Fruit fly (Drosophila melanogaster) whole organism, embryonic: Measurements from ENCODE around the gene CG8837.
A peak's percentile ranks its signal among the peaks of the same experiment; 100 is the strongest.

Experiments
- CG10543 ChIP-seq: fragments of 200-800 bp; sonication (Bioruptor generic); optimal IDR thresholded peaks from 3 replicates; lab custom pipeline; 2017; ENCODE audit warnings: missing biosample characterization, mild to moderate bottlenecking, missing genetic modification characterization, moderate library complexity
- CG12744 ChIP-seq: fragments of 200-800 bp; sonication (Bioruptor generic); optimal IDR thresholded peaks from 2 replicates; lab custom pipeline; 2016; ENCODE audit warnings: missing biosample characterization, missing genetic modification characterization
- CG15269 ChIP-seq: fragments of 200-800 bp; sonication (Bioruptor generic); optimal IDR thresholded peaks from 2 replicates; lab custom pipeline; 2018; ENCODE audit warnings: missing biosample characterization, mild to moderate bottlenecking, missing genetic modification characterization, moderate library complexity
- CG15696 ChIP-seq: fragments of 200-800 bp; sonication (Bioruptor generic); optimal IDR thresholded peaks from 2 replicates; lab custom pipeline; 2019; ENCODE audit warnings: missing biosample characterization, mild to moderate bottlenecking, missing genetic modification characterization, moderate library complexity
- CG1603 ChIP-seq: fragments of 200-800 bp; sonication (Bioruptor generic); optimal IDR thresholded peaks from 2 replicates; lab custom pipeline; 2019; ENCODE audit warnings: missing biosample characterization, mild to moderate bottlenecking, missing genetic modification characterization, moderate library complexity
- CG16815 ChIP-seq: fragments of 200-800 bp; sonication (Bioruptor generic); optimal IDR thresholded peaks from 3 replicates; lab custom pipeline; 2017; ENCODE audit warnings: missing biosample characterization, mild to moderate bottlenecking, missing genetic modification characterization
- CG16863 ChIP-seq: fragments of 200-800 bp; sonication (Bioruptor generic); optimal IDR thresholded peaks from 3 replicates; lab custom pipeline; 2016; ENCODE audit warnings: missing biosample characterization, missing genetic modification characterization
- CG3163 ChIP-seq: fragments of 200-800 bp; sonication (Bioruptor generic); optimal IDR thresholded peaks from 3 replicates; lab custom pipeline; 2016; ENCODE audit warnings: missing biosample characterization, missing genetic modification characterization
- CG4360 ChIP-seq: fragments of 200-800 bp; sonication (Bioruptor generic); IDR thresholded peaks from 2 replicates; pipeline ENCODE4 v1.3.6; 2022; ENCODE audit warnings: missing biosample characterization, missing genetic modification characterization
- CG4404 ChIP-seq: fragments of 200-800 bp; sonication (Bioruptor generic); IDR thresholded peaks from 2 replicates; pipeline ENCODE4 v1.3.6; 2022; ENCODE audit warnings: missing biosample characterization, missing genetic modification characterization
- CG4707 ChIP-seq: fragments of 200-800 bp; sonication (Bioruptor generic); optimal IDR thresholded peaks from 2 replicates; lab custom pipeline; 2018; ENCODE audit warnings: missing biosample characterization, mild to moderate bottlenecking, missing genetic modification characterization, moderate library complexity
- CG4854 ChIP-seq: fragments of 200-800 bp; sonication (Bioruptor generic); optimal IDR thresholded peaks from 2 replicates; lab custom pipeline; 2016; ENCODE audit warnings: missing biosample characterization, missing genetic modification characterization, inconsistent platforms
- CG5953 ChIP-seq: fragments of 200-800 bp; sonication (Bioruptor generic); IDR thresholded peaks from 2 replicates; pipeline ENCODE4 v1.3.6; 2022; ENCODE audit warnings: missing biosample characterization, missing genetic modification characterization
- CG6272 ChIP-seq: fragments of 200-800 bp; sonication (Bioruptor generic); IDR thresholded peaks from 2 replicates; pipeline ENCODE4 v1.3.6; 2022; ENCODE audit warnings: missing biosample characterization, missing genetic modification characterization
- CG6683 ChIP-seq: fragments of 200-800 bp; sonication (Bioruptor generic); optimal IDR thresholded peaks from 2 replicates; lab custom pipeline; 2017; ENCODE audit warnings: missing biosample characterization, mild to moderate bottlenecking, missing genetic modification characterization, missing genetic modification reagents
- CG6854 ChIP-seq: fragments of 200-800 bp; sonication (Bioruptor generic); optimal IDR thresholded peaks from 3 replicates; lab custom pipeline; 2017; ENCODE audit warnings: missing biosample characterization, mild to moderate bottlenecking, missing genetic modification characterization
- CG7556 ChIP-seq: fragments of 200-800 bp; sonication (Bioruptor generic); optimal IDR thresholded peaks from 2 replicates; lab custom pipeline; 2017; ENCODE audit warnings: missing biosample characterization, mild to moderate bottlenecking, missing genetic modification characterization
- CG9797 ChIP-seq: fragments of 200-800 bp; sonication (Bioruptor generic); optimal IDR thresholded peaks from 3 replicates; lab custom pipeline; 2018; ENCODE audit warnings: missing biosample characterization, mild to moderate bottlenecking, missing genetic modification characterization
- CTCF ChIP-seq: fragments of 200-800 bp; sonication (Bioruptor generic); optimal IDR thresholded peaks from 2 replicates; lab custom pipeline; 2017; ENCODE audit warnings: missing biosample characterization, mild to moderate bottlenecking, missing genetic modification characterization, moderate library complexity
- Dfd ChIP-seq, 2 experiments: fragments of >200 bp; optimal IDR thresholded peaks; 2 replicates each; lab custom pipeline; 2017; ENCODE audit warnings: missing biosample characterization in 2 of 2, missing genetic modification characterization in 2 of 2
- Fer1 ChIP-seq: fragments of 200-800 bp; sonication (Bioruptor generic); optimal IDR thresholded peaks from 2 replicates; lab custom pipeline; 2017; ENCODE audit warnings: missing biosample characterization, mild to moderate bottlenecking, missing genetic modification characterization
- Fer2 ChIP-seq: fragments of 200-800 bp; sonication (Bioruptor generic); optimal IDR thresholded peaks from 2 replicates; lab custom pipeline; 2018; ENCODE audit warnings: missing biosample characterization, mild to moderate bottlenecking, missing genetic modification characterization, moderate library complexity
- GATAe ChIP-seq: fragments of 200-800 bp; sonication (Bioruptor generic); conservative IDR thresholded peaks from 2 replicates; pipeline ENCODE4 v1.3.6; 2022; ENCODE audit warnings: missing biosample characterization, missing genetic modification characterization
- Gsc ChIP-seq: fragments of 200-800 bp; sonication (Bioruptor generic); IDR thresholded peaks from 2 replicates; pipeline ENCODE4 v1.3.6; 2022; ENCODE audit warnings: missing biosample characterization, missing genetic modification characterization
- HmgD ChIP-seq: fragments of 200-800 bp; sonication (Bioruptor generic); optimal IDR thresholded peaks from 3 replicates; lab custom pipeline; 2016; ENCODE audit warnings: missing biosample characterization, missing genetic modification characterization
- Kr ChIP-seq: fragments of 200-800 bp; sonication (Bioruptor generic); optimal IDR thresholded peaks from 2 replicates; lab custom pipeline; 2017; ENCODE audit warnings: missing biosample characterization, mild to moderate bottlenecking, missing genetic modification characterization
- MBD-R2 ChIP-seq: fragments of 200-800 bp; sonication (Bioruptor generic); IDR thresholded peaks from 2 replicates; pipeline ENCODE4 v1.3.6; 2022; ENCODE audit warnings: missing biosample characterization, missing genetic modification characterization
- MTF-1 ChIP-seq: fragments of 200-800 bp; sonication (Bioruptor generic); optimal IDR thresholded peaks from 2 replicates; lab custom pipeline; 2018; ENCODE audit warnings: missing biosample characterization, mild to moderate bottlenecking, missing genetic modification characterization, borderline replicate concordance
- Meics ChIP-seq: fragments of 200-800 bp; sonication (Bioruptor generic); optimal IDR thresholded peaks from 2 replicates; lab custom pipeline; 2017; ENCODE audit warnings: missing biosample characterization, mild to moderate bottlenecking, missing genetic modification characterization
- Side ChIP-seq: fragments of 200-800 bp; sonication (Bioruptor generic); optimal IDR thresholded peaks from 2 replicates; lab custom pipeline; 2016; ENCODE audit warnings: missing biosample characterization, missing genetic modification characterization
- ab ChIP-seq: fragments of 200-800 bp; sonication (Bioruptor generic); optimal IDR thresholded peaks from 2 replicates; lab custom pipeline; 2016; ENCODE audit warnings: missing biosample characterization, missing genetic modification characterization
- cwo ChIP-seq: fragments of 200-800 bp; sonication (Bioruptor generic); optimal IDR thresholded peaks from 3 replicates; lab custom pipeline; 2017; ENCODE audit warnings: missing biosample characterization, missing genetic modification characterization, mild to moderate bottlenecking, moderate library complexity, missing genetic modification reagents
- ems ChIP-seq: fragments of 200-800 bp; sonication (Bioruptor generic); optimal IDR thresholded peaks from 3 replicates; lab custom pipeline; 2016; ENCODE audit warnings: missing biosample characterization, missing genetic modification characterization
- ewg ChIP-seq: fragments of 200-800 bp; sonication (Bioruptor generic); optimal IDR thresholded peaks from 3 replicates; lab custom pipeline; 2017; ENCODE audit warnings: mild to moderate bottlenecking, missing biosample characterization, missing genetic modification reagents, missing genetic modification characterization
- exex ChIP-seq: fragments of 200-800 bp; sonication (Bioruptor generic); optimal IDR thresholded peaks from 4 replicates; lab custom pipeline; 2018; ENCODE audit warnings: missing biosample characterization, mild to moderate bottlenecking, missing genetic modification characterization, moderate library complexity
- fru ChIP-seq: fragments of >200 bp; optimal IDR thresholded peaks from 2 replicates; lab custom pipeline; 2017
- ftz-f1 ChIP-seq: fragments of 200-800 bp; sonication (Bioruptor generic); optimal IDR thresholded peaks from 2 replicates; lab custom pipeline; 2016; ENCODE audit warnings: missing biosample characterization, missing genetic modification characterization
- grau ChIP-seq: fragments of 200-800 bp; optimal IDR thresholded peaks from 3 replicates; lab custom pipeline; 2019; ENCODE audit warnings: missing biosample characterization, mild to moderate bottlenecking, missing genetic modification characterization, moderate library complexity
- grn ChIP-seq: fragments of 200-800 bp; sonication (Bioruptor generic); optimal IDR thresholded peaks from 3 replicates; lab custom pipeline; 2017; ENCODE audit warnings: missing biosample characterization, missing genetic modification characterization
- kah ChIP-seq: fragments of 200-800 bp; sonication (Bioruptor generic); optimal IDR thresholded peaks from 2 replicates; lab custom pipeline; 2018; ENCODE audit warnings: missing biosample characterization, mild to moderate bottlenecking, missing genetic modification characterization
- oc ChIP-seq: fragments of 200-800 bp; sonication (Bioruptor generic); optimal IDR thresholded peaks from 2 replicates; lab custom pipeline; 2018; ENCODE audit warnings: missing biosample characterization, mild to moderate bottlenecking, missing genetic modification characterization, moderate library complexity
- phol ChIP-seq: fragments of 200-800 bp; sonication (Bioruptor generic); optimal IDR thresholded peaks from 3 replicates; lab custom pipeline; 2018; ENCODE audit warnings: missing biosample characterization, mild to moderate bottlenecking, missing genetic modification characterization, moderate library complexity
- pita ChIP-seq: fragments of 200-800 bp; sonication (Bioruptor generic); optimal IDR thresholded peaks from 2 replicates; lab custom pipeline; 2017; ENCODE audit warnings: missing biosample characterization, mild to moderate bottlenecking, missing genetic modification characterization
- sens-2 ChIP-seq: fragments of 200-800 bp; sonication (Bioruptor generic); IDR thresholded peaks from 2 replicates; pipeline ENCODE4 v1.3.6; 2022; ENCODE audit warnings: missing biosample characterization, missing genetic modification characterization
- seq ChIP-seq: fragments of 200-800 bp; sonication (Bioruptor generic); IDR thresholded peaks from 2 replicates; pipeline ENCODE4 v1.3.6; 2022; ENCODE audit warnings: missing biosample characterization, missing genetic modification characterization
- sqz ChIP-seq: fragments of 200-800 bp; sonication (Bioruptor generic); optimal IDR thresholded peaks from 3 replicates; lab custom pipeline; 2018; ENCODE audit warnings: missing biosample characterization, mild to moderate bottlenecking, missing genetic modification characterization
- tll ChIP-seq, 2 experiments: fragments of 200-800 bp in 1 of 2; fragments of >200 bp in 1 of 2; sonication (Bioruptor generic) in 1 of 2; optimal IDR thresholded peaks; 2 replicates each; lab custom pipeline; 2017 to 2019; ENCODE audit warnings: missing biosample characterization in 2 of 2, missing genetic modification characterization in 2 of 2, mild to moderate bottlenecking in 1 of 2, moderate library complexity in 1 of 2
- tup ChIP-seq: fragments of 200-800 bp; sonication (Bioruptor generic); optimal IDR thresholded peaks from 2 replicates; lab custom pipeline; 2016; ENCODE audit warnings: missing biosample characterization, mild to moderate bottlenecking, missing genetic modification characterization, moderate library complexity
- unpg ChIP-seq: fragments of 200-800 bp; sonication (Bioruptor generic); optimal IDR thresholded peaks from 3 replicates; lab custom pipeline; 2018; ENCODE audit warnings: missing biosample characterization, mild to moderate bottlenecking, missing genetic modification characterization, moderate library complexity
- wdn ChIP-seq: fragments of 200-800 bp; sonication (Bioruptor generic); IDR thresholded peaks from 2 replicates; pipeline ENCODE4 v1.3.6; 2022; ENCODE audit warnings: missing biosample characterization, missing genetic modification characterization
- zfh1 ChIP-seq: fragments of 200-800 bp; sonication (Bioruptor generic); IDR thresholded peaks from 3 replicates; pipeline ENCODE4 v1.3.6; 2022; ENCODE audit warnings: missing biosample characterization, missing genetic modification characterization

Gene CG8837

dm6 chr2L:3341231-3341935 lies 21.3 kb downstream of the CG8837 start (continued):
- TF ChIP-seq wdn (no peak), Gsc (no peak), Kr (GFP tag; lab: Kevin White, UChicago) (no peak), CG15696 (tag; lab: Kevin White, UChicago) (no peak), CTCF (GFP tag; lab: Kevin White, UChicago) (no peak), ftz-f1 (no peak), fru (no peak), CG4707 (GFP tag; lab: Kevin White, UChicago) (no peak), unpg (GFP tag; lab: Kevin White, UChicago) (peak; percentile 44), MBD-R2 (no peak), CG9797 (no peak), CG12744 (GFP tag; lab: Kevin White, UChicago) (no peak), Fer1 (GFP tag; lab: Kevin White, UChicago) (no peak), ewg (GFP tag; lab: Kevin White, UChicago) (no peak), seq (0 out of 2 replicates have a peak, but pooled peaks have one; percentile 20), CG15269 (tag; lab: Kevin White, UChicago) (no peak), CG4854 (GFP tag; lab: Kevin White, UChicago) (no peak), oc (tag; lab: Kevin White, UChicago) (no peak), sqz (no peak), tup (GFP tag; lab: Kevin White, UChicago) (no peak), CG16815 (GFP tag; lab: Kevin White, UChicago) (no peak), ems (GFP tag; lab: Kevin White, UChicago) (no peak), CG10543 (GFP tag; lab: Kevin White, UChicago) (no peak), tll (GFP tag; optimal IDR thresholded peaks at IDR 0.05; lab: Kevin White, UChicago) (no peak), Meics (no peak), Fer2 (no peak), exex (no peak), ab (GFP tag; lab: Kevin White, UChicago) (no peak), pita (no peak), GATAe (GFP tag; lab: Robert Waterston, UW) (no peak), CG4404 (no peak), CG4360 (GFP tag; lab: Robert Waterston, UW) (no peak), CG1603 (tag; lab: Kevin White, UChicago) (no peak), Side (GFP tag; lab: Kevin White, UChicago) (no peak), CG16863 (no peak), MTF-1 (no peak), CG7556 (GFP tag; lab: Kevin White, UChicago) (no peak), CG6854 (GFP tag; lab: Kevin White, UChicago) (no peak), HmgD (GFP tag; lab: Kevin White, UChicago) (no peak), grn (GFP tag; lab: Kevin White, UChicago) (no peak), sens-2 (GFP tag; lab: Robert Waterston, UW) (no peak), zfh1 (GFP tag; lab: Robert Waterston, UW) (0 out of 3 replicates have a peak, but pooled peaks have one; percentile 9), grau (tag; lab: Kevin White, UChicago) (peak; percentile 10), CG6272 (GFP tag; lab: Robert Waterston, UW) (no peak), CG3163 (GFP tag; lab: Kevin White, UChicago) (no peak), kah (no peak), CG6683 (no peak), CG5953 (no peak), Dfd (GFP tag; optimal IDR thresholded peaks at IDR 0.05; lab: Kevin White, UChicago) (no peak), cwo (GFP tag; lab: Kevin White, UChicago) (no peak), phol (tag; lab: Kevin White, UChicago) (peak; percentile 20)
